Fruit fly (Drosophila melanogaster) whole organism, embryonic: ENCODE measurements around the gene Dr.

Source experiments
- Aef1 ChIP-seq: fragments of 200-800 bp; sonication (Bioruptor generic); IDR thresholded peaks from 3 replicates; pipeline ENCODE4 v1.3.6; 2022; ENCODE audit warnings: missing biosample characterization, missing genetic modification characterization
- B-H1 ChIP-seq: fragments of 200-800 bp; sonication (Bioruptor generic); IDR thresholded peaks from 3 replicates; pipeline ENCODE4 v1.3.6; 2022; ENCODE audit warnings: missing biosample characterization, missing genetic modification characterization
- CG10209 ChIP-seq: fragments of 200-800 bp; sonication (Bioruptor generic); optimal IDR thresholded peaks from 3 replicates; lab custom pipeline; 2017; ENCODE audit warnings: missing biosample characterization, mild to moderate bottlenecking, missing genetic modification characterization, missing genetic modification reagents
- CG10565 ChIP-seq: fragments of 200-800 bp; sonication (Bioruptor generic); optimal IDR thresholded peaks from 3 replicates; lab custom pipeline; 2016; ENCODE audit warnings: missing biosample characterization, mild to moderate bottlenecking, missing genetic modification characterization
- CG10979 ChIP-seq: fragments of 200-800 bp; sonication (Bioruptor generic); optimal IDR thresholded peaks from 2 replicates; lab custom pipeline; 2018; ENCODE audit warnings: missing biosample characterization, mild to moderate bottlenecking, missing genetic modification characterization, moderate library complexity
- CG12104 ChIP-seq: fragments of 200-800 bp; sonication (Bioruptor generic); optimal IDR thresholded peaks from 3 replicates; lab custom pipeline; 2016; ENCODE audit warnings: missing biosample characterization, missing genetic modification characterization
- CG13424 ChIP-seq: fragments of 200-800 bp; sonication (Bioruptor generic); optimal IDR thresholded peaks from 2 replicates; lab custom pipeline; 2019; ENCODE audit warnings: missing biosample characterization, mild to moderate bottlenecking, missing genetic modification characterization, moderate library complexity
- CG14441 ChIP-seq: fragments of 200-800 bp; sonication (Bioruptor generic); IDR thresholded peaks from 2 replicates; pipeline ENCODE4 v1.3.6; 2022; ENCODE audit warnings: missing biosample characterization, missing genetic modification characterization
- CG14965 ChIP-seq: fragments of 200-800 bp; sonication (Bioruptor generic); optimal IDR thresholded peaks from 2 replicates; lab custom pipeline; 2016; ENCODE audit warnings: missing biosample characterization, missing genetic modification characterization, borderline replicate concordance
- CG15073 ChIP-seq: fragments of 200-800 bp; sonication (Bioruptor generic); optimal IDR thresholded peaks from 2 replicates; lab custom pipeline; 2016; ENCODE audit warnings: missing biosample characterization, missing genetic modification characterization
- CG17359 ChIP-seq: fragments of 200-800 bp; sonication (Bioruptor generic); optimal IDR thresholded peaks from 3 replicates; lab custom pipeline; 2018; ENCODE audit warnings: missing biosample characterization, mild to moderate bottlenecking, missing genetic modification characterization, moderate library complexity
- CG17802 ChIP-seq: fragments of 200-800 bp; sonication (Bioruptor generic); optimal IDR thresholded peaks from 2 replicates; lab custom pipeline; 2018; ENCODE audit warnings: missing biosample characterization, mild to moderate bottlenecking, missing genetic modification characterization, moderate library complexity
- CG31365 ChIP-seq: fragments of 200-800 bp; sonication (Bioruptor generic); optimal IDR thresholded peaks from 2 replicates; lab custom pipeline; 2018; ENCODE audit warnings: missing biosample characterization, mild to moderate bottlenecking, missing genetic modification characterization
- CG4424 ChIP-seq: fragments of 200-800 bp; sonication (Bioruptor generic); optimal IDR thresholded peaks from 3 replicates; lab custom pipeline; 2016; ENCODE audit warnings: missing biosample characterization, missing genetic modification characterization
- CG7271 ChIP-seq: fragments of 200-800 bp; sonication (Bioruptor generic); optimal IDR thresholded peaks from 2 replicates; lab custom pipeline; 2018; ENCODE audit warnings: missing biosample characterization, mild to moderate bottlenecking, missing genetic modification characterization, moderate library complexity
- CG7357 ChIP-seq: fragments of 200-800 bp; sonication (Bioruptor generic); IDR thresholded peaks from 3 replicates; pipeline ENCODE4 v1.3.6; 2022; ENCODE audit warnings: missing biosample characterization, missing genetic modification characterization
- CG7372 ChIP-seq: fragments of 200-800 bp; sonication (Bioruptor generic); IDR thresholded peaks from 2 replicates; pipeline ENCODE4 v1.3.6; 2022; ENCODE audit warnings: missing biosample characterization, missing genetic modification characterization
- CG7839 ChIP-seq: fragments of 200-800 bp; sonication (Bioruptor generic); optimal IDR thresholded peaks from 3 replicates; lab custom pipeline; 2018; ENCODE audit warnings: missing biosample characterization, mild to moderate bottlenecking, missing genetic modification characterization, moderate library complexity
- CG8281 ChIP-seq: fragments of 200-800 bp; sonication (Bioruptor generic); optimal IDR thresholded peaks from 2 replicates; lab custom pipeline; 2018; ENCODE audit warnings: missing biosample characterization, mild to moderate bottlenecking, missing genetic modification characterization, moderate library complexity
- CG8290 ChIP-seq, 3 experiments: fragments of 200-800 bp; sonication (Bioruptor generic); optimal IDR thresholded peaks; 2 replicates each; lab custom pipeline; 2016 to 2019; ENCODE audit warnings: missing biosample characterization in 3 of 3, missing genetic modification characterization in 3 of 3, mild to moderate bottlenecking in 2 of 3, moderate library complexity in 1 of 3
- CG9437 ChIP-seq: fragments of 200-800 bp; sonication (Bioruptor generic); optimal IDR thresholded peaks from 2 replicates; lab custom pipeline; 2018; ENCODE audit warnings: missing biosample characterization, mild to moderate bottlenecking, missing genetic modification characterization
- Camta ChIP-seq: fragments of 200-800 bp; sonication (Bioruptor generic); optimal IDR thresholded peaks from 2 replicates; lab custom pipeline; 2016; ENCODE audit warnings: missing biosample characterization, missing genetic modification characterization
- ERR ChIP-seq: fragments of 200-800 bp; sonication (Bioruptor generic); optimal IDR thresholded peaks from 2 replicates; lab custom pipeline; 2016; ENCODE audit warnings: missing biosample characterization, missing genetic modification characterization
- Eip74EF ChIP-seq, 2 experiments: fragments of 200-800 bp in 1 of 2; fragments of >200 bp in 1 of 2; sonication (Bioruptor generic) in 1 of 2; optimal IDR thresholded peaks; 2 replicates each; lab custom pipeline; 2017 to 2019; ENCODE audit warnings: missing biosample characterization in 2 of 2, missing genetic modification characterization in 2 of 2, mild to moderate bottlenecking in 1 of 2, moderate library complexity in 1 of 2
- Lhr ChIP-seq: fragments of 200-800 bp; sonication (Bioruptor generic); optimal IDR thresholded peaks from 3 replicates; lab custom pipeline; 2017; ENCODE audit warnings: mild to moderate bottlenecking, missing biosample characterization, missing genetic modification reagents, missing genetic modification characterization
- Med ChIP-seq: fragments of 200-800 bp; sonication (Bioruptor generic); peaks from one replicate; lab custom pipeline; 2016; ENCODE audit warnings: missing biosample characterization, missing genetic modification characterization, mild to moderate bottlenecking, inconsistent platforms, moderate library complexity
- NFAT ChIP-seq: fragments of 200-800 bp; sonication (Bioruptor generic); IDR thresholded peaks from 2 replicates; pipeline ENCODE4 v1.3.6; 2022; ENCODE audit warnings: missing biosample characterization, missing genetic modification characterization
- Opbp ChIP-seq: fragments of 200-800 bp; sonication (Bioruptor generic); IDR thresholded peaks from 3 replicates; pipeline ENCODE4 v1.3.6; 2022; ENCODE audit warnings: missing biosample characterization, missing genetic modification characterization; ENCODE audit not compliant: partially characterized antibody
- Sox102F ChIP-seq: fragments of 200-800 bp; sonication (Bioruptor generic); optimal IDR thresholded peaks from 2 replicates; lab custom pipeline; 2018; ENCODE audit warnings: missing biosample characterization, mild to moderate bottlenecking, missing genetic modification characterization, moderate library complexity
- Ssrp ChIP-seq: fragments of 200-800 bp; sonication (Bioruptor generic); optimal IDR thresholded peaks from 2 replicates; lab custom pipeline; 2018; ENCODE audit warnings: missing biosample characterization, mild to moderate bottlenecking, missing genetic modification characterization, moderate library complexity
- Xbp1 ChIP-seq: fragments of 200-800 bp; sonication (Bioruptor generic); optimal IDR thresholded peaks from 3 replicates; lab custom pipeline; 2016; ENCODE audit warnings: missing biosample characterization, mild to moderate bottlenecking, missing genetic modification characterization
- aop ChIP-seq: fragments of 200-800 bp; sonication (Bioruptor generic); IDR thresholded peaks from 2 replicates; pipeline ENCODE4 v1.3.6; 2022; ENCODE audit warnings: missing biosample characterization, missing genetic modification characterization
- bab2 ChIP-seq: fragments of 200-800 bp; sonication (Bioruptor generic); optimal IDR thresholded peaks from 2 replicates; lab custom pipeline; 2016; ENCODE audit warnings: missing biosample characterization, missing genetic modification characterization
- chinmo ChIP-seq: fragments of 200-800 bp; sonication (Bioruptor generic); IDR thresholded peaks from 4 replicates; pipeline ENCODE4 v1.3.6; 2022; ENCODE audit warnings: missing biosample characterization, missing genetic modification characterization; ENCODE audit not compliant: partially characterized antibody
- chn ChIP-seq: fragments of 200-800 bp; sonication (Bioruptor generic); optimal IDR thresholded peaks from 2 replicates; lab custom pipeline; 2016; ENCODE audit warnings: missing biosample characterization, missing genetic modification characterization
- disco-r ChIP-seq: fragments of 200-800 bp; sonication (Bioruptor generic); optimal IDR thresholded peaks from 2 replicates; lab custom pipeline; 2016; ENCODE audit warnings: missing biosample characterization, missing genetic modification characterization
- dm ChIP-seq: fragments of 200-800 bp; sonication (Bioruptor generic); optimal IDR thresholded peaks from 3 replicates; lab custom pipeline; 2016; ENCODE audit warnings: missing biosample characterization, missing genetic modification characterization
- exex ChIP-seq: fragments of 200-800 bp; sonication (Bioruptor generic); optimal IDR thresholded peaks from 4 replicates; lab custom pipeline; 2018; ENCODE audit warnings: missing biosample characterization, mild to moderate bottlenecking, missing genetic modification characterization, moderate library complexity
- fd64A ChIP-seq: fragments of 200-800 bp; sonication (Bioruptor generic); optimal IDR thresholded peaks from 3 replicates; lab custom pipeline; 2018; ENCODE audit warnings: missing biosample characterization, mild to moderate bottlenecking, missing genetic modification characterization
- gce ChIP-seq: fragments of 200-800 bp; sonication (Bioruptor generic); IDR thresholded peaks from 3 replicates; pipeline ENCODE4 v1.3.6; 2022; ENCODE audit warnings: missing biosample characterization, missing genetic modification characterization
- gsb ChIP-seq: fragments of 200-800 bp; sonication (Bioruptor generic); IDR thresholded peaks from 2 replicates; pipeline ENCODE4 v1.3.6; 2022; ENCODE audit warnings: missing biosample characterization, missing genetic modification characterization
- row ChIP-seq: fragments of 200-800 bp; sonication (Bioruptor generic); IDR thresholded peaks from 3 replicates; pipeline ENCODE4 v1.3.6; 2022; ENCODE audit warnings: missing biosample characterization, missing genetic modification characterization
- salm ChIP-seq: fragments of 200-800 bp; sonication (Bioruptor generic); optimal IDR thresholded peaks from 2 replicates; lab custom pipeline; 2018; ENCODE audit warnings: missing biosample characterization, mild to moderate bottlenecking, missing genetic modification characterization
- sens-2 ChIP-seq: fragments of 200-800 bp; sonication (Bioruptor generic); IDR thresholded peaks from 2 replicates; pipeline ENCODE4 v1.3.6; 2022; ENCODE audit warnings: missing biosample characterization, missing genetic modification characterization
- tio ChIP-seq: fragments of 200-800 bp; sonication (Bioruptor generic); optimal IDR thresholded peaks from 2 replicates; lab custom pipeline; 2017; ENCODE audit warnings: missing biosample characterization, missing genetic modification characterization, inconsistent platforms
- tup ChIP-seq: fragments of 200-800 bp; sonication (Bioruptor generic); optimal IDR thresholded peaks from 2 replicates; lab custom pipeline; 2016; ENCODE audit warnings: missing biosample characterization, mild to moderate bottlenecking, missing genetic modification characterization, moderate library complexity
- zen ChIP-seq: fragments of 200-800 bp; sonication (Bioruptor generic); optimal IDR thresholded peaks from 3 replicates; lab custom pipeline; 2018; ENCODE audit warnings: missing biosample characterization, mild to moderate bottlenecking, missing genetic modification characterization, moderate library complexity
- zf30C ChIP-seq: fragments of 200-800 bp; sonication (Bioruptor generic); optimal IDR thresholded peaks from 3 replicates; lab custom pipeline; 2018; ENCODE audit warnings: missing biosample characterization, mild to moderate bottlenecking, missing genetic modification characterization

Dr gene

DNA sequence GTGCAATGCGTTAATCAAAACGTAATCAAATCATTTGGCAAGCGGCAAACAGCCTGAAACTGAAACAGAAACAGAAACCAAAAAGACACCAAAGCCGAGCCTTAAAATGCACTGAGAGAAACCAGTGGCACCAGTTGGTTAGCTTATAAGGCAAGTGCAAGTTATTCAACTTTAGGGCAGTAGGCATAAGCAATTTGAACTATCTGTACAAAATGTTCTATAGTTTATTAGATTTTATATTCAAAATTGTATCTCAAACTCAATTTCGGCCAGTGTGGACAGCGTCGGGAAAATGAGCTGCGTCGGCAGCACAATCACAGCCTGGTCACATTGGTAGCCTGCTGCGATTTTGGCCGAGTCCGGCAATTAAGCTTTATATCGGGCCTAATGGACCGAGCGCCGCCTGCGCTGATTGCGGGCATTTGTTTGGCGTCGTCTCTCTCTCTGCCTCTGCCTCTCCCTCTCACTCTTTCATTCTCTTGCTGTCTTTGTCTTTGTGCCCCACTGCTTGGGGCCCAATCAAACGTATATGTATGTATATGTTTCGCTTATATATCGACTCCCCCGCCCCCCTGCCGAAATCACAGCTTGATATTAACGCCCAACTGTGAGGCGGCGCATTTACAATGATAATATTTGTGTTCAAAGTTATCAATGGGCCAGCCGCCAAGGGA, 10.9 kb downstream of the Dr start (continued):
- TF ChIP-seq fd64A (no peak), salm (tag; lab: Kevin White, UChicago) (no peak), chinmo (0 out of 4 replicates have a peak, but pooled peaks have one; percentile 31), CG9437 (peak; percentile 21), CG8281 (tag; lab: Kevin White, UChicago) (no peak), sens-2 (GFP tag; lab: Robert Waterston, UW) (peak; percentile 58; the same call in 1 of the 2 replicates), Opbp (GFP tag; lab: Robert Waterston, UW) (no peak), bab2 (peak; percentile 58), CG10979 (peak; percentile 82), NFAT (GFP tag; lab: Robert Waterston, UW) (no peak), gce (GFP tag; lab: Robert Waterston, UW) (no peak), row (GFP tag; lab: Robert Waterston, UW) (peak; percentile 79), Med (GFP tag; lab: Kevin White, UChicago) (peak; percentile 94), zen (tag; lab: Kevin White, UChicago) (peak; percentile 82), Camta (GFP tag; lab: Kevin White, UChicago) (peak; percentile 55), B-H1 (GFP tag; lab: Robert Waterston, UW) (peak; percentile 59), CG4424 (GFP tag; lab: Kevin White, UChicago) (peak; percentile 69), CG10565 (GFP tag; lab: Kevin White, UChicago) (peak; percentile 2), Eip74EF (GFP tag; optimal IDR thresholded peaks at IDR 0.05; lab: Kevin White, UChicago) (no peak), ERR (GFP tag; lab: Kevin White, UChicago) (no peak), CG10209 (GFP tag; lab: Kevin White, UChicago) (peak; percentile 44), CG8290 (GFP tag; optimal IDR thresholded peaks at IDR 0.05; lab: Kevin White, UChicago) (peak; percentile 33), CG8290 (tag; optimal IDR thresholded peaks at IDR 0.05; lab: Kevin White, UChicago) (peak in 1 of 2 experiments; percentile 57), Xbp1 (GFP tag; lab: Kevin White, UChicago) (peak; percentile 66), chn (GFP tag; lab: Kevin White, UChicago) (peak; percentile 68), zf30C (peak; percentile 27), gsb (0 out of 2 replicates have a peak, but pooled peaks have one; percentile 29), CG13424 (tag; lab: Kevin White, UChicago) (peak; percentile 68), CG7271 (tag; lab: Kevin White, UChicago) (peak; percentile 44), CG7839 (tag; lab: Kevin White, UChicago) (peak; percentile 72), Sox102F (GFP tag; lab: Kevin White, UChicago) (peak; percentile 68), tup (GFP tag; lab: Kevin White, UChicago) (no peak), CG15073 (GFP tag; lab: Kevin White, UChicago) (peak; percentile 10), exex (no peak), Lhr (GFP tag; lab: Kevin White, UChicago) (peak; percentile 45), tio (peak; percentile 50), disco-r (no peak), aop (0 out of 2 replicates have a peak, but pooled peaks have one; percentile 21), CG17802 (tag; lab: Kevin White, UChicago) (peak; percentile 40), CG14965 (GFP tag; lab: Kevin White, UChicago) (no peak), dm (GFP tag; lab: Kevin White, UChicago) (no peak), Ssrp (tag; lab: Kevin White, UChicago) (peak; percentile 70), CG14441 (GFP tag; lab: Robert Waterston, UW) (peak; percentile 57), CG7357 (GFP tag; lab: Robert Waterston, UW) (peak; percentile 21; the same call in 1 of the 3 replicates), CG31365 (tag; lab: Kevin White, UChicago) (no peak), CG17359 (peak; percentile 74), CG7372 (no peak), CG12104 (GFP tag; lab: Kevin White, UChicago) (no peak), Aef1 (GFP tag; lab: Robert Waterston, UW) (peak; percentile 44; the same call in 1 of the 3 replicates)
